Fruit fly (Drosophila melanogaster): Measurements from ENCODE around the gene CG34159.
A peak's percentile ranks its signal among the peaks of the same experiment; 100 is the strongest.

CG34159 gene

DNA sequence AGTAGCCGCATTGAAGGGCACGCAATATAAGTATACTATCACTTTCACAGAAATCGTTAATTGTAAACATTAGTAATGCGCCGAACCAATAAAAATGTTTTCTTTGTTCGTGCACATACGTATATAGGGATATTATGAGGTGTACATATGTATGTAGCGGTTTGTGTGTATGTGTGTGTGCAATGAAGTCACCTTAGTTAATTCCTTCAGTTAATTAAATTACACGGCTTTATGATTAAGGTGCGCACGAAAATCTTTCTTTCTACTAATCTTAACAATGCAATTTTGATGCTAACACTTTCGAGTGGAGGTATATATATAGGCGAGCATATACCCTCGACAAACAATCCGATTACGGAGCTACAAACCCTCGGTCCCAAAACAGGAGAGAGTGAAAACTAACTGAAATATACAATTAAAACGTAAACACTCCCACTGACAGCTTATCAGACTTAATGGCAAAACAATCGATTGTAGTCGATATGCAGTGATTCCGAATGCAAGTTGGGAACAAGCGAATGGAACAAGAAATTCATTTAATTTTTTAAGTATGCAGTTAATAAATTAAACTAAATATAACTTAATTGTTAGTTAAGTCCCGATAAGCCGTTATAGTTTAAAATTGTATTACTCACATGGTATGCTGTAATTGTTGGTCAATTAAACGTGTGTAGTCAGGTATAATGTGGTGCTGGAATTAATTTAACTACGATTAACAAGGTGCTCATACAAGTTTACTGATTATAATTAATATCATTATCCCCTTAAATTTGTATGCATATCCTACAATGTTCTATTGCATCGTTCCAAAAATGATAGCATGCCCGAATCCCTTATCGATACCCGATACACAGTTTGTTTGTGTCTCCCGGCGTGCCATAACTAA lies 16.6 kb upstream of the CG34159 start, which contains the start of the genes Npc1a and Prosalpha6 (continued):
- TF ChIP-seq pzg (GFP tag; optimal IDR thresholded peaks at IDR 0.05) (peak; percentile 77), CG17385 (GFP tag; optimal IDR thresholded peaks at IDR 0.05) (peak; percentile 20), CG6791 (GFP tag; IDR thresholded peaks at IDR 0.05; ENCODE audit: partially characterized antibody) (peak; percentile 56; the same call in 2 of the 3 replicates), NC2α (GFP tag; optimal IDR thresholded peaks at IDR 0.05) (peak; percentile 25), Xbp1 (GFP tag; optimal IDR thresholded peaks at IDR 0.05) (peak; percentile 15), CG10431 (GFP tag; optimal IDR thresholded peaks at IDR 0.05) (no peak), exex (tag; optimal IDR thresholded peaks at IDR 0.05) (peak; percentile 31), Bgb (GFP tag; IDR thresholded peaks at IDR 0.05; ENCODE audit: partially characterized antibody) (peak; percentile 62), tll (GFP tag; optimal IDR thresholded peaks at IDR 0.05) (peak in 1 of 2 experiments; percentile 66), gcm2 (GFP tag; optimal IDR thresholded peaks at IDR 0.05) (peak; percentile 1), trem (tag; optimal IDR thresholded peaks at IDR 0.05) (peak; percentile 39), zfh2 (GFP tag; optimal IDR thresholded peaks at IDR 0.05) (peak; percentile 25), CG2120 (GFP tag; optimal IDR thresholded peaks at IDR 0.05) (peak; percentile 36), Sry-δ (GFP tag; optimal IDR thresholded peaks at IDR 0.05) (peak; percentile 91), CG10654 (GFP tag; optimal IDR thresholded peaks at IDR 0.05) (no peak), mam (GFP tag; optimal IDR thresholded peaks at IDR 0.05) (peak; percentile 1), gfzf (GFP tag; optimal IDR thresholded peaks at IDR 0.05) (peak; percentile 8), BEAF-32 (GFP tag; optimal IDR thresholded peaks at IDR 0.05) (peak; percentile 88), amos (GFP tag; IDR thresholded peaks at IDR 0.05; ENCODE audit: partially characterized antibody) (peak; percentile 78; the same call in 1 of the 2 replicates), gsb-n (tag; optimal IDR thresholded peaks at IDR 0.05) (no peak), Deaf1 (tag; optimal IDR thresholded peaks at IDR 0.05) (no peak), sens (GFP tag) (peak; percentile 77), CG3163 (GFP tag; optimal IDR thresholded peaks at IDR 0.05) (no peak), D19B (GFP tag; optimal IDR thresholded peaks at IDR 0.05) (peak; percentile 11), CG8924 (tag; optimal IDR thresholded peaks at IDR 0.05) (peak; percentile 47), hbn (GFP tag; IDR thresholded peaks at IDR 0.05; ENCODE audit: partially characterized antibody) (peak; percentile 54), CG6813 (GFP tag; optimal IDR thresholded peaks at IDR 0.05) (no peak), CG34376 (GFP tag; optimal IDR thresholded peaks at IDR 0.05) (peak; percentile 36), Opbp (GFP tag; IDR thresholded peaks at IDR 0.05; ENCODE audit: partially characterized antibody) (peak; percentile 77; the same call in 2 of the 3 replicates), CG17186 (GFP tag; optimal IDR thresholded peaks at IDR 0.05) (peak; percentile 12), en (GFP tag; optimal IDR thresholded peaks at IDR 0.05) (no peak), chm (GFP tag; IDR thresholded peaks at IDR 0.05) (0 out of 2 replicates have a peak, but pooled peaks have one; percentile 10), Pdp1 (GFP tag; optimal IDR thresholded peaks at IDR 0.05) (peak; percentile 9 to 40), CG11560 (tag; IDR thresholded peaks at IDR 0.05) (peak; percentile 91; the same call in 2 of the 3 replicates), insv (GFP tag; optimal IDR thresholded peaks at IDR 0.05) (peak in 1 of 2 experiments; percentile 58), Doc3 (GFP tag; IDR thresholded peaks at IDR 0.05; ENCODE audit: partially characterized antibody) (0 out of 3 replicates have a peak, but pooled peaks have one; percentile 28), Atf3 (GFP tag; optimal IDR thresholded peaks at IDR 0.05) (no peak), Ada2b (GFP tag; IDR thresholded peaks at IDR 0.05) (no peak), Scr (GFP tag; IDR thresholded peaks at IDR 0.05; ENCODE audit: partially characterized antibody) (peak; percentile 69), Dfd (GFP tag; optimal IDR thresholded peaks at IDR 0.05) (no peak), CG12155 (GFP tag; optimal IDR thresholded peaks at IDR 0.05) (peak; percentile 16), CG9215 (GFP tag; IDR thresholded peaks at IDR 0.05) (no peak), Jarid2 (GFP tag; optimal IDR thresholded peaks at IDR 0.05) (no peak), nerfin-2 (GFP tag; IDR thresholded peaks at IDR 0.05; ENCODE audit: partially characterized antibody) (0 out of 2 replicates have a peak, but pooled peaks have one; percentile 27), knrl (GFP tag; IDR thresholded peaks at IDR 0.05; ENCODE audit: partially characterized antibody) (peak; percentile 74), Lhr (GFP tag; optimal IDR thresholded peaks at IDR 0.05) (peak; percentile 33)

Measured in whole organism, embryonic.